Worm (Caenorhabditis elegans) whole organism, young adult: ENCODE data around the gene Y62H9A.1.

Experiments
- F52B5.7 ChIP-seq: sonication (generic microtip); optimal IDR thresholded peaks from 2 replicates; lab custom pipeline; 2016; ENCODE audit warnings: mild to moderate bottlenecking, missing genetic modification characterization, missing compliant biosample characterization
- F55B11.4 ChIP-seq: sonication (generic microtip); optimal IDR thresholded peaks from 2 replicates; lab custom pipeline; 2016; ENCODE audit warnings: missing compliant biosample characterization, missing genetic modification characterization, borderline replicate concordance; ENCODE audit not compliant: insufficient read depth
- attf-6 ChIP-seq: fragments of 200-800 bp; sonication (Bioruptor generic); IDR thresholded peaks from 2 replicates; pipeline ENCODE4 v1.3.6; 2022; ENCODE audit warnings: missing genetic modification reagents, missing genetic modification characterization, missing compliant biosample characterization
- ceh-100 ChIP-seq: fragments of 200-800 bp; sonication (Bioruptor generic); IDR thresholded peaks from 2 replicates; pipeline ENCODE4 v1.3.6; 2022; ENCODE audit warnings: missing genetic modification reagents, missing genetic modification characterization, missing compliant biosample characterization
- egrh-3 ChIP-seq: fragments of 200-800 bp; sonication (Bioruptor generic); IDR thresholded peaks from 2 replicates; pipeline ENCODE4 v1.3.6; 2022; ENCODE audit warnings: missing genetic modification reagents, missing genetic modification characterization, missing compliant biosample characterization
- nfyb-1 ChIP-seq: fragments of 200-800 bp; sonication (Bioruptor generic); IDR thresholded peaks from 2 replicates; pipeline ENCODE4 v1.3.6; 2022; ENCODE audit warnings: missing genetic modification reagents, missing genetic modification characterization, missing compliant biosample characterization
- nhr-120 ChIP-seq: fragments of 200-800 bp; sonication (Bioruptor generic); IDR thresholded peaks from 2 replicates; pipeline ENCODE4 v1.3.6; 2022; ENCODE audit warnings: missing genetic modification characterization, missing compliant biosample characterization
- nhr-80 ChIP-seq: sonication (generic microtip); optimal IDR thresholded peaks from 2 replicates; lab custom pipeline; 2016; ENCODE audit warnings: missing genetic modification characterization, missing compliant biosample characterization
- ztf-22 ChIP-seq: fragments of 200-800 bp; sonication (Bioruptor generic); optimal IDR thresholded peaks from 2 replicates; lab custom pipeline; 2018; ENCODE audit warnings: mild to moderate bottlenecking, missing genetic modification characterization, moderate library complexity, missing compliant biosample characterization
- ztf-28 ChIP-seq: fragments of 200-800 bp; sonication (Bioruptor generic); IDR thresholded peaks from 2 replicates; pipeline ENCODE4 v1.3.6; 2022; ENCODE audit warnings: missing genetic modification reagents, missing genetic modification characterization, missing compliant biosample characterization

The Y62H9A.1 gene

DNA sequence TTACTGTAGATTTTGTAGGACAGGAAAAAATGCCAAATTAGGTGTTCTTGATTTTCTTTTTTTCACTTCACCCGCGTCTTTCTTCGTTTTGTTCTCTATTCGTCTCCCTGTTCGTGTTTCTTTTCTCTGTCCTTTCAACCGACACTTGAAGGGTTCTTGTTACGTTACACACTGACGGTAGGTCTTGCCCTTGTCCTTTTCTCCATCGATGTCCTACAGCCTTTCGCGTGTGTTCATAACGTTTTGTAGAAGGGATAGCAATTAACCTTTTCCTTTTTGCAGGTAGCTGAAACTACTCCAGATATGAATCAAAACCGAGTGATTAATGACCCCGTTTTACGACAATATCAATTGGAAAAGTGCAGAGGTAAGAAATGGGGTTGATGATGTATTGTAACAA, 48.8 kb downstream of the Y62H9A.1 start, which contains the start of gene F55G7.1 (continued):
- TF ChIP-seq attf-6 (GFP tag; lab: Robert Waterston, UW), result no peak
- no peak for TF ChIP-seq ceh-100
- TF ChIP-seq, all 124 proteins: peak for 14

DNA sequence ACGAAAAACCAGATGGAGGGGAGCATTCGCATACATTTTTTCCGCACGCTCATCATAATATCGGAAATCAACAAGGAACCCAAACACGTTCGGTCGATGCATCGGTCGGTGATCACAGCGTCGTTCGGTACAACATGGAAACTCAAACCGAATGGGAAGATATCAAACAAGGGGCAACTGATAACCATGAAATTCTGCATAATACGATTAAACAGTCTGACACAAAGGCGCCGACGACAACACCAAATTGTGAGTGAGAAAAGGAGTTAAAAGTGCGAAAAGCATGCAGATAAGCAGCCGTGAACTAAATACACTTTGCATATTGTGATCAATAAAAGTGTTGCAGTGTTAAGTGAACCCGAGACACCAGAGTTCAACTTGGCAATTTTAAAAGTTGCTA, 49.9 kb downstream of the Y62H9A.1 start:
- TF ChIP-seq nhr-120 (GFP tag; lab: Robert Waterston, UW) (no peak), egrh-3 (GFP tag; lab: Robert Waterston, UW) (no peak), ztf-28 (no peak), nhr-80 (tag; lab: Kevin White, UChicago) (peak; percentile 79), nfyb-1 (peak; percentile 25; the same call in 1 of the 2 replicates), F52B5.7 (tag; lab: Kevin White, UChicago) (no peak), ztf-22 (GFP tag; lab: Kevin White, UChicago) (no peak), F55B11.4 (tag; lab: Kevin White, UChicago) (no peak)
- TF ChIP-seq, all 124 proteins: peak for 2
